Worm (Caenorhabditis elegans) whole organism, young adult: ENCODE data around the gene T11G6.2.

ENCODE experiments used
- B0035.1 ChIP-seq: sonication (generic microtip); optimal IDR thresholded peaks from 2 replicates; lab custom pipeline; 2016; ENCODE audit warnings: missing genetic modification characterization, mild to moderate bottlenecking, missing compliant biosample characterization, missing genotype, missing genetic modification reagents
- dpl-1 ChIP-seq: fragments of 150-350 bp; optimal IDR thresholded peaks from 2 replicates; lab custom pipeline; 2014; ENCODE audit warnings: missing biosample characterization, missing genetic modification reagents, missing genetic modification characterization
- somi-1 ChIP-seq: fragments of 200-800 bp; sonication (Bioruptor generic); optimal IDR thresholded peaks from 2 replicates; lab custom pipeline; 2018; ENCODE audit warnings: mild to moderate bottlenecking, missing genetic modification characterization, missing compliant biosample characterization

DNA sequence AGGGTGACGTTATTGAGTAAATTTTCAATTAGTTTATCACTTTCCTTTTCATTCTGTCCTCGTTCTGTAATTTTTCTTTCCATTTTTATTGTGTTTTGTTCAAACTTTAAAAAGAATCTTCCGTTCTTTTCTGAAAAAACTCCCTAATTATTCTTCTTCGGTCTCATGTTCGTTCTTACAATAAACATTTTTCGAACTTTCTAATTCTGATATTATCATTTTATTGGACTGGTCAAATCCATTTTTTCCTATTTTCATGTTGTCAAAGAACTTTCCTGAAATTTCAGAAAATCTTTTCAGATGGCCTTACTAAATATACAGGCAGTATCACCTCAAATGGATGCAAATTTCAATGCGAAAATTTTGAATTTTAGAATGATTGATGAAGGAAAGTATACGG lies 5.7 kb upstream of the T11G6.2 start, which contains the start of gene nish-1:
- TF ChIP-seq somi-1 (GFP tag; lab: Kevin White, UChicago) (no peak), dpl-1 (GFP tag; lab: Kevin White, UChicago) (no peak), B0035.1 (no peak)
